Fruit fly (Drosophila melanogaster): Measurements from ENCODE around the gene CG43347.

Gene CG43347

dm6 chrX:10564145-10564544 is 55.8 kb downstream of the CG43347 start:
- no peak for TF ChIP-seq cnc (optimal IDR thresholded peaks at IDR 0.05)
- no peak for TF ChIP-seq CG5204 (GFP tag; optimal IDR thresholded peaks at IDR 0.05)

DNA sequence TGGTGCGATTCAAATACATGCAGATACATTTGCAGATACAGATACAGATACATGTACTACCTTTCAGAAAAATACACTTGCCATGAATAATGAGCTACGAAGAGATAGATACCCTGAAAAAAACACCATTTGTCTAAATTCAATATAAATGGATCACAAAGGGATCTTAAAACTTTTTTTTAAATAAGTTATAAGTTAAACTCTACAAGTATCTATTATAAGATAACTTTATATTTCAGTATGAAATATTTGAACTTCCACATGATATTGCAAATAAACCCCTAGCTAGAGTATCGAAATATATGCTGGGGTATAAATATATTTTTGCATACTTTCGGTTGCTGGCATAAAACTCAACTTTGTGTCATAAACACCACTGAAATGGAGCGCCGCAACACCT is 58.6 kb downstream of the CG43347 start:
- no peak for TF ChIP-seq tj (GFP tag; optimal IDR thresholded peaks at IDR 0.05)
- TF ChIP-seq CG1620 (GFP tag; optimal IDR thresholded peaks at IDR 0.05): no peak
- TF ChIP-seq bab1 (GFP tag; optimal IDR thresholded peaks at IDR 0.05): peak; percentile 48
- no peak for TF ChIP-seq pad (GFP tag; optimal IDR thresholded peaks at IDR 0.05)
- peak; percentile 20 for TF ChIP-seq CG14711 (tag; optimal IDR thresholded peaks at IDR 0.05)
- TF ChIP-seq cnc (optimal IDR thresholded peaks at IDR 0.05): no peak

dm6 chrX:10558060-10558459 is 61.9 kb downstream of the CG43347 start:
- TF ChIP-seq cnc (optimal IDR thresholded peaks at IDR 0.05) (no peak), CG14711 (tag; optimal IDR thresholded peaks at IDR 0.05) (no peak), Hr96 (GFP tag; optimal IDR thresholded peaks at IDR 0.05) (no peak), Mnt (GFP tag; optimal IDR thresholded peaks at IDR 0.05) (no peak), CG7045 (GFP tag; optimal IDR thresholded peaks at IDR 0.05) (no peak), Clk (GFP tag; optimal IDR thresholded peaks at IDR 0.05) (no peak), pad (GFP tag; optimal IDR thresholded peaks at IDR 0.05) (no peak), CG7101 (tag; optimal IDR thresholded peaks at IDR 0.05) (no peak), CG1620 (GFP tag; optimal IDR thresholded peaks at IDR 0.05) (no peak), CG12768 (GFP tag; optimal IDR thresholded peaks at IDR 0.05) (no peak), CG5204 (GFP tag; optimal IDR thresholded peaks at IDR 0.05) (no peak), Crg-1 (GFP tag; optimal IDR thresholded peaks at IDR 0.05) (no peak), ovo (GFP tag; optimal IDR thresholded peaks at IDR 0.05) (no peak), toe (GFP tag; optimal IDR thresholded peaks at IDR 0.05) (no peak)

dm6 chrX:10557432-10557831 is 62.6 kb downstream of the CG43347 start:
- TF ChIP-seq CG33017 (tag; optimal IDR thresholded peaks at IDR 0.05) (no peak), cic (GFP tag; optimal IDR thresholded peaks at IDR 0.05) (no peak), pad (GFP tag; optimal IDR thresholded peaks at IDR 0.05) (no peak), Crg-1 (GFP tag; optimal IDR thresholded peaks at IDR 0.05) (no peak), cnc (optimal IDR thresholded peaks at IDR 0.05) (no peak), CG7101 (tag; optimal IDR thresholded peaks at IDR 0.05) (no peak), Hr96 (GFP tag; optimal IDR thresholded peaks at IDR 0.05) (no peak), tj (GFP tag; optimal IDR thresholded peaks at IDR 0.05) (no peak), CG5204 (GFP tag; optimal IDR thresholded peaks at IDR 0.05) (no peak), CG7045 (GFP tag; optimal IDR thresholded peaks at IDR 0.05) (no peak), CG1620 (GFP tag; optimal IDR thresholded peaks at IDR 0.05) (no peak), bab1 (GFP tag; optimal IDR thresholded peaks at IDR 0.05) (no peak), CG11617 (GFP tag; optimal IDR thresholded peaks at IDR 0.05) (no peak)

Measured in whole organism, adult.